Fruit fly (Drosophila melanogaster): Measurements from ENCODE around the gene Grx3.

Gene Grx3

DNA sequence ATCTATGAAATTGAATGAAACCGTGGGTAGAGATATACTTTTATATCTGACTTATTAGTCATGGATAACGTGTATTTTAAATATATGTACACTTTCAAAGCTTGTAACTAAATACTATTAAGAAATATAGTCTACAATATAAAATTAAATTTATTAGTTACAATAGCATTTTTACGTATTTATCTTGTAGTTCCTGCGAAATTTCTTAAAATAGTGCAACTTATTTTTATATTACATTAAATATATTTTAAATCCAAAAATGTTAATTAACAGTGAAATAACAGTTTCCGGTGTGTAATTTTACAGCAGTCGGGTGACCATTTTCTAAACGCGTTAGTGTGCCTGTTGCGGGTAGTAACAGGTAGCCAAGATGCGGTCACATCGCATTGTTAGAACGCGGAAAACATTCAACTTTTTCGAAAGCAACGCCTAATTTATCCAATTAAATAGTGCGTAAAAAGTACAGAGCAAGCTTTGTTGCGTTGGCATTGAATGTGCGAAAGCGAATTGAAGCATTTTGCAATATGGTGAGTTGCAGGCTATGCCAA is 32.4 kb downstream of the Grx3 start, which contains the start of the genes CG10859 and CG7110 (continued):
- TF ChIP-seq crc (GFP tag; optimal IDR thresholded peaks at IDR 0.05) = no peak
- TF ChIP-seq gro (GFP tag; optimal IDR thresholded peaks at IDR 0.05) = peak; percentile 21
- no peak; the same call in 1 of the 2 replicates for TF ChIP-seq ranshi (GFP tag; IDR thresholded peaks at IDR 0.05)
- TF ChIP-seq trem (tag; optimal IDR thresholded peaks at IDR 0.05) = peak; percentile 56
- peak; percentile 5 for TF ChIP-seq CG10431 (GFP tag; optimal IDR thresholded peaks at IDR 0.05)
- TF ChIP-seq sim (GFP tag; IDR thresholded peaks at IDR 0.05) = no peak
- TF ChIP-seq nom (GFP tag; optimal IDR thresholded peaks at IDR 0.05) = peak; percentile 30
- peak; percentile 88 for TF ChIP-seq ci (GFP tag; IDR thresholded peaks at IDR 0.05)
- TF ChIP-seq z (GFP tag; IDR thresholded peaks at IDR 0.05) = no peak
- no peak for TF ChIP-seq Ada2b (GFP tag; IDR thresholded peaks at IDR 0.05)
- TF ChIP-seq kah (GFP tag; optimal IDR thresholded peaks at IDR 0.05) = peak; percentile 89
- peak; percentile 63 for TF ChIP-seq Fer3 (tag; optimal IDR thresholded peaks at IDR 0.05)
- no peak for TF ChIP-seq Poxn (GFP tag; IDR thresholded peaks at IDR 0.05)
- TF ChIP-seq onecut (GFP tag; IDR thresholded peaks at IDR 0.05) = peak; percentile 52
- 0 out of 2 replicates have a peak, but pooled peaks have one; percentile 9 for TF ChIP-seq aop (GFP tag; IDR thresholded peaks at IDR 0.05)
- TF ChIP-seq CG7271 (tag; optimal IDR thresholded peaks at IDR 0.05) = peak; percentile 46
- no peak for TF ChIP-seq sqz (GFP tag; optimal IDR thresholded peaks at IDR 0.05)
- peak; percentile 51 for TF ChIP-seq CG17568 (GFP tag; optimal IDR thresholded peaks at IDR 0.05)
- no peak for TF ChIP-seq dan (GFP tag; IDR thresholded peaks at IDR 0.05)
- TF ChIP-seq tap (tag; optimal IDR thresholded peaks at IDR 0.05) = peak; percentile 28
- peak; percentile 46 for TF ChIP-seq MESR4 (GFP tag; optimal IDR thresholded peaks at IDR 0.05)
- no peak for TF ChIP-seq yki (optimal IDR thresholded peaks at IDR 0.05)
- peak; percentile 61 for TF ChIP-seq CG9727 (GFP tag; optimal IDR thresholded peaks at IDR 0.05)
- peak; percentile 33; the same call in 1 of the 2 replicates for TF ChIP-seq sens-2 (GFP tag; IDR thresholded peaks at IDR 0.05)
- TF ChIP-seq CG16813 (GFP tag; IDR thresholded peaks at IDR 0.05; ENCODE audit: partially characterized antibody) = no peak
- TF ChIP-seq Adf1 (GFP tag; IDR thresholded peaks at IDR 0.05) = no peak
- TF ChIP-seq esg (GFP tag; conservative IDR thresholded peaks at IDR 0.05) = no peak
- no peak for TF ChIP-seq Taf1 (GFP tag; IDR thresholded peaks at IDR 0.05)
- peak; percentile 36 for TF ChIP-seq CrebB (tag; optimal IDR thresholded peaks at IDR 0.05)
- no peak for TF ChIP-seq en (GFP tag; optimal IDR thresholded peaks at IDR 0.05)
- TF ChIP-seq sob (GFP tag; IDR thresholded peaks at IDR 0.05) = no peak
- TF ChIP-seq eyg (GFP tag; optimal IDR thresholded peaks at IDR 0.05) = no peak
- no peak for TF ChIP-seq CG5245 (GFP tag; optimal IDR thresholded peaks at IDR 0.05)
- TF ChIP-seq emc (GFP tag; optimal IDR thresholded peaks at IDR 0.05) = no peak
- peak; percentile 98 for TF ChIP-seq Ets97D (GFP tag; optimal IDR thresholded peaks at IDR 0.05)
- TF ChIP-seq Side (GFP tag; optimal IDR thresholded peaks at IDR 0.05) = no peak
- peak; percentile 65 for TF ChIP-seq CG18619 (GFP tag; optimal IDR thresholded peaks at IDR 0.05)
- no peak for TF ChIP-seq chinmo (GFP tag; IDR thresholded peaks at IDR 0.05; ENCODE audit: partially characterized antibody)
- no peak for TF ChIP-seq CG12155 (GFP tag; optimal IDR thresholded peaks at IDR 0.05)
- TF ChIP-seq Sox100B (GFP tag; optimal IDR thresholded peaks at IDR 0.05) = peak; percentile 52
- TF ChIP-seq pfk (GFP tag; optimal IDR thresholded peaks at IDR 0.05) = peak; percentile 26
- TF ChIP-seq ind (GFP tag; optimal IDR thresholded peaks at IDR 0.05) = no peak
- no peak for TF ChIP-seq gsb (GFP tag; IDR thresholded peaks at IDR 0.05)
- no peak for TF ChIP-seq CG7357 (GFP tag; IDR thresholded peaks at IDR 0.05)
- TF ChIP-seq CG10274 (GFP tag; optimal IDR thresholded peaks at IDR 0.05) = no peak
- no peak for TF ChIP-seq CG1792 (GFP tag; optimal IDR thresholded peaks at IDR 0.05)
- TF ChIP-seq GATAe (GFP tag; conservative IDR thresholded peaks at IDR 0.05) = no peak
- TF ChIP-seq gem (tag; optimal IDR thresholded peaks at IDR 0.05) = peak; percentile 25
- no peak for TF ChIP-seq NC2α (GFP tag; optimal IDR thresholded peaks at IDR 0.05)
- no peak for TF ChIP-seq fd3F (GFP tag; optimal IDR thresholded peaks at IDR 0.05)
- TF ChIP-seq CG11247 (GFP tag; IDR thresholded peaks at IDR 0.05) = no peak
- TF ChIP-seq dpn (GFP tag; optimal IDR thresholded peaks at IDR 0.05) = no peak
